Fruit fly (Drosophila melanogaster) whole organism, prepupa: Measurements from ENCODE around the gene CG33635.
A peak's percentile ranks its signal among the peaks of the same experiment; 100 is the strongest.

ENCODE experiments used
- Blimp-1 ChIP-seq: fragments of 200-800 bp; sonication (Bioruptor generic); optimal IDR thresholded peaks from 3 replicates; lab custom pipeline; 2017; ENCODE audit warnings: missing biosample characterization, missing genetic modification characterization, mild to moderate bottlenecking, moderate library complexity, missing genetic modification reagents
- CG11294 ChIP-seq: fragments of 200-800 bp; sonication (Bioruptor generic); IDR thresholded peaks from 2 replicates; pipeline ENCODE4 v1.3.6; 2022; ENCODE audit warnings: missing biosample characterization, missing genetic modification characterization
- CG11902 ChIP-seq: fragments of 200-800 bp; sonication (Bioruptor generic); optimal IDR thresholded peaks from 3 replicates; lab custom pipeline; 2016; ENCODE audit warnings: missing biosample characterization, missing genetic modification characterization
- CG15336 ChIP-seq: fragments of 200-800 bp; sonication (Bioruptor generic); IDR thresholded peaks from 2 replicates; pipeline ENCODE4 v1.3.6; 2022; ENCODE audit warnings: missing biosample characterization, missing genetic modification characterization
- CG1621 ChIP-seq: fragments of 200-800 bp; sonication (Bioruptor generic); optimal IDR thresholded peaks from 3 replicates; lab custom pipeline; 2018; ENCODE audit warnings: missing biosample characterization, mild to moderate bottlenecking, missing genetic modification characterization
- CG16779 ChIP-seq: fragments of 200-800 bp; sonication (Bioruptor generic); optimal IDR thresholded peaks from 3 replicates; lab custom pipeline; 2017; ENCODE audit warnings: missing biosample characterization, mild to moderate bottlenecking, missing genetic modification characterization
- CG32006 ChIP-seq: fragments of 200-800 bp; sonication (Bioruptor generic); optimal IDR thresholded peaks from 3 replicates; lab custom pipeline; 2017; ENCODE audit warnings: missing biosample characterization, mild to moderate bottlenecking, missing genetic modification characterization
- CG34406 ChIP-seq: fragments of 200-800 bp; sonication (Bioruptor generic); optimal IDR thresholded peaks from 3 replicates; lab custom pipeline; 2016; ENCODE audit warnings: missing biosample characterization, missing genetic modification characterization
- CG3919 ChIP-seq: fragments of 200-800 bp; sonication (Bioruptor generic); optimal IDR thresholded peaks from 3 replicates; lab custom pipeline; 2016; ENCODE audit warnings: missing biosample characterization, missing genetic modification characterization
- CG4318 ChIP-seq: fragments of 200-800 bp; sonication (Bioruptor generic); optimal IDR thresholded peaks from 3 replicates; lab custom pipeline; 2017; ENCODE audit warnings: missing biosample characterization, mild to moderate bottlenecking, missing genetic modification characterization
- CG8119 ChIP-seq: fragments of 200-800 bp; sonication (Bioruptor generic); IDR thresholded peaks from 3 replicates; pipeline ENCODE4 v1.3.6; 2022; ENCODE audit warnings: missing biosample characterization, missing genetic modification characterization
- CG8319 ChIP-seq: fragments of 200-800 bp; sonication (Bioruptor generic); optimal IDR thresholded peaks from 3 replicates; lab custom pipeline; 2016; ENCODE audit warnings: missing biosample characterization, missing genetic modification characterization
- CG8632 ChIP-seq: fragments of 200-800 bp; sonication (Bioruptor generic); optimal IDR thresholded peaks from 3 replicates; lab custom pipeline; 2016; ENCODE audit warnings: missing biosample characterization, missing genetic modification characterization
- CG9139 ChIP-seq: fragments of 200-800 bp; sonication (Bioruptor generic); optimal IDR thresholded peaks from 3 replicates; lab custom pipeline; 2017; ENCODE audit warnings: missing biosample characterization, mild to moderate bottlenecking, missing genetic modification characterization
- Eip75B ChIP-seq: fragments of 200-800 bp; sonication (Bioruptor generic); optimal IDR thresholded peaks from 3 replicates; lab custom pipeline; 2016; ENCODE audit warnings: missing biosample characterization, missing genetic modification characterization
- Eip93F ChIP-seq: fragments of 200-800 bp; sonication (Bioruptor generic); optimal IDR thresholded peaks from 2 replicates; lab custom pipeline; 2016; ENCODE audit warnings: missing biosample characterization, mild to moderate bottlenecking, missing genetic modification characterization
- Ets21C ChIP-seq: fragments of 200-800 bp; sonication (Bioruptor generic); optimal IDR thresholded peaks from 3 replicates; lab custom pipeline; 2016; ENCODE audit warnings: missing biosample characterization, missing genetic modification characterization
- Ets96B ChIP-seq: fragments of 200-800 bp; optimal IDR thresholded peaks from 2 replicates; lab custom pipeline; 2019; ENCODE audit warnings: missing biosample characterization, mild to moderate bottlenecking, missing genetic modification characterization, moderate library complexity
- Hr38 ChIP-seq: sonication (Bioruptor generic); optimal IDR thresholded peaks from 2 replicates; lab custom pipeline; 2016; ENCODE audit warnings: missing biosample characterization, missing genetic modification characterization
- Hr39 ChIP-seq: fragments of 200-800 bp; sonication (Bioruptor generic); optimal IDR thresholded peaks from 2 replicates; lab custom pipeline; 2016; ENCODE audit warnings: missing biosample characterization, missing genetic modification characterization
- Lpt ChIP-seq: fragments of 200-800 bp; sonication (Bioruptor generic); optimal IDR thresholded peaks from 3 replicates; lab custom pipeline; 2016; ENCODE audit warnings: missing biosample characterization, missing genetic modification characterization
- Met ChIP-seq: fragments of 200-800 bp; sonication (Bioruptor generic); optimal IDR thresholded peaks from 3 replicates; lab custom pipeline; 2016; ENCODE audit warnings: missing biosample characterization, missing genetic modification characterization
- OdsH ChIP-seq: fragments of 200-800 bp; sonication (Bioruptor generic); optimal IDR thresholded peaks from 3 replicates; lab custom pipeline; 2016; ENCODE audit warnings: missing biosample characterization, missing genetic modification characterization
- Smox ChIP-seq: fragments of 200-800 bp; sonication (Bioruptor generic); optimal IDR thresholded peaks from 3 replicates; lab custom pipeline; 2016; ENCODE audit warnings: missing biosample characterization, missing genetic modification characterization
- Sox102F ChIP-seq: fragments of 200-800 bp; sonication (Bioruptor generic); optimal IDR thresholded peaks from 2 replicates; lab custom pipeline; 2016; ENCODE audit warnings: missing biosample characterization, mild to moderate bottlenecking, missing genetic modification characterization
- Sox14 ChIP-seq: fragments of 200-800 bp; sonication (Bioruptor generic); optimal IDR thresholded peaks from 3 replicates; lab custom pipeline; 2016; ENCODE audit warnings: missing biosample characterization, missing genetic modification characterization
- Sox15 ChIP-seq: fragments of 200-800 bp; sonication (Bioruptor generic); optimal IDR thresholded peaks from 3 replicates; lab custom pipeline; 2016; ENCODE audit warnings: missing biosample characterization, missing genetic modification characterization
- acj6 ChIP-seq: fragments of 200-800 bp; sonication (Bioruptor generic); optimal IDR thresholded peaks from 3 replicates; lab custom pipeline; 2016; ENCODE audit warnings: missing biosample characterization, missing genetic modification characterization
- dsx ChIP-seq: fragments of 200-800 bp; optimal IDR thresholded peaks from 3 replicates; lab custom pipeline; 2019; ENCODE audit warnings: missing biosample characterization, mild to moderate bottlenecking, missing genetic modification characterization, moderate library complexity; ENCODE audit not compliant: poor library complexity, severe bottlenecking
- fkh ChIP-seq: fragments of 200-800 bp; sonication (Bioruptor generic); optimal IDR thresholded peaks from 3 replicates; lab custom pipeline; 2017; ENCODE audit warnings: missing biosample characterization, mild to moderate bottlenecking, missing genetic modification characterization, moderate library complexity
- lz ChIP-seq: fragments of 200-800 bp; sonication (Bioruptor generic); optimal IDR thresholded peaks from 3 replicates; lab custom pipeline; 2016; ENCODE audit warnings: missing biosample characterization, missing genetic modification characterization
- net ChIP-seq: fragments of 200-800 bp; sonication (Bioruptor generic); optimal IDR thresholded peaks from 3 replicates; lab custom pipeline; 2016; ENCODE audit warnings: missing biosample characterization, missing genetic modification characterization
- pdm3 ChIP-seq: fragments of 200-800 bp; sonication (Bioruptor generic); optimal IDR thresholded peaks from 3 replicates; lab custom pipeline; 2016; ENCODE audit warnings: missing biosample characterization, missing genetic modification characterization
- salr ChIP-seq, 2 experiments: fragments of 200-800 bp; sonication (Bioruptor generic); optimal IDR thresholded peaks; 3 replicates each; lab custom pipeline; 2016 to 2018; ENCODE audit warnings: missing biosample characterization in 2 of 2, missing genetic modification characterization in 2 of 2, mild to moderate bottlenecking in 1 of 2
- spab ChIP-seq: fragments of 200-800 bp; sonication (Bioruptor generic); optimal IDR thresholded peaks from 2 replicates; lab custom pipeline; 2017; ENCODE audit warnings: missing biosample characterization, mild to moderate bottlenecking, missing genetic modification characterization, missing genetic modification reagents
- ss ChIP-seq, 2 experiments: fragments of 200-800 bp; sonication (Bioruptor generic); optimal IDR thresholded peaks; 2 replicates in 1 of 2; 3 replicates in 1 of 2; lab custom pipeline; 2017 to 2018; ENCODE audit warnings: mild to moderate bottlenecking in 2 of 2, missing biosample characterization in 2 of 2, missing genetic modification characterization in 2 of 2, moderate library complexity in 1 of 2
- svp ChIP-seq: fragments of 200-800 bp; sonication (Bioruptor generic); peaks from one replicate; lab custom pipeline; 2016; ENCODE audit warnings: missing biosample characterization, missing genetic modification characterization
- vri ChIP-seq: fragments of 200-800 bp; sonication (Bioruptor generic); optimal IDR thresholded peaks from 3 replicates; lab custom pipeline; 2016; ENCODE audit warnings: missing biosample characterization, mild to moderate bottlenecking, missing genetic modification characterization

CG33635 gene

DNA sequence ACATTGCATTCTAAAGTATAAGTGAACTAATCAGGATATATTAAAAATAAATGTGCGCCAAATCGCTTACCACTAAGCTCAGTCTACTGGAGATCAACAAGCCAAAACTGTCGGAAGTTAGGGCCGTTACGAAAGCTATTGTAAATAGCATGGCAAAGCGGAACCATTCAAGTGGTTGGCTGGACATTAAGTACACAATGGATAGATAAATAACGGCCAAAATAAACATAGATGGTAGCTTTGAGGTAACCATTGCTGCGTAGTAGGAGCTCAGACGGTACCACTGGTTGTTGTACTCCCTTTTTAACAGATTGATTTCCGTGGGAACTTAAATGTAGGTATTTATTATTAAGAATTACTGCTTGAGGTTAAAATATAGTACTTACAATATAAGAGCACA lies 40.7 kb downstream of the CG33635 start:
- no peak for TF ChIP-seq Sox15 (GFP tag; lab: Kevin White, UChicago)
- peak; percentile 60 for TF ChIP-seq fkh (GFP tag; lab: Kevin White, UChicago)
- TF ChIP-seq, all 60 proteins: peak for 1

DNA sequence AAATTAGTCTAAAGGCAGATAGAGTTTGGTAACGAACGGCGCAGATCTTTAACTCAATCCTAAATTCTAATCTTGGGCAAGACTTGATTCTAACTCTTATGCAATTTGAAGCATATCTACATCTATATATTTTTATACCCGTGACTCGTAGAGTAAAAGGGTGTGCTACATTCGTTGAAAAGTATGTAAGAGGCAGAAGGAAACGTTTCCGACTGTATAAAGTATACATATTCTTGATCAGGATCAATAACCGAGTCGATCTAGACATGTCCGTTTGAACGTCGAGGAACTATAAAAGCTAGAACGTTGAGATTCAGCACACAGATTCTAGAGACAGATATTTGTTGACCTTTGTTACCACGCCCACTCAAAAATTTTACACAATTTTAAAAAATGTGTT lies 42.1 kb downstream of the CG33635 start, which contains the start of gene CG13694:
Gene CG13694, minus strand, starts transcription at position 101 of the 400 bp plus-strand sequence.
- TF ChIP-seq Eip93F (GFP tag; lab: Kevin White, UChicago) (no peak), ss (GFP tag; optimal IDR thresholded peaks at IDR 0.05; lab: Kevin White, UChicago) (no peak), Lpt (GFP tag; lab: Kevin White, UChicago) (no peak), Sox102F (no peak), net (GFP tag; lab: Kevin White, UChicago) (no peak), CG32006 (GFP tag; lab: Kevin White, UChicago) (no peak), Hr39 (no peak), CG8319 (GFP tag; lab: Kevin White, UChicago) (no peak), fkh (GFP tag; lab: Kevin White, UChicago) (no peak), CG8119 (GFP tag; lab: Robert Waterston, UW) (no peak), CG16779 (no peak), dsx (GFP tag; lab: Kevin White, UChicago) (no peak), CG11294 (no peak)

DNA sequence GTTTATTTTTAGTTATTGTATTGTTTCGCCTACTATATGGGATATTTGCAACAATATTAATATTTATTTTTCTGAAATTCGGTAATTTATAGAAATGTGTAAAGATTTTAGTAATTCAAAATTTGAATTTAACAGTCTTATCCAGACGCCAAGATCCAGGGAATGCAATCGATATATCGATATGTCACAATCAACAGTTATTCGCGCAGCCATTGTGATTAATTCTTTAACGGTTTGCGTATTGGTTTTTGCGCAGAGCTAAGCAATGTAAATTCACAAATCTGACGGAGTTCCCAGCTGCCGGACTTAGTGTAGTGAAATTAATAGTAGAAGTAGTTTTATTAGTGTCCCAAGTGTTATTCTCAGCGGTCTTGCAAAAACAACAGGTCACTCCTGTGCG lies 44.0 kb downstream of the CG33635 start, which contains the start of gene ND-15:
Gene ND-15, plus strand, starts transcription at position 298 of the 400 bp plus-strand sequence.
- TF ChIP-seq dsx (GFP tag; lab: Kevin White, UChicago) (no peak), svp (GFP tag; lab: Kevin White, UChicago) (peak; percentile 21)

DNA sequence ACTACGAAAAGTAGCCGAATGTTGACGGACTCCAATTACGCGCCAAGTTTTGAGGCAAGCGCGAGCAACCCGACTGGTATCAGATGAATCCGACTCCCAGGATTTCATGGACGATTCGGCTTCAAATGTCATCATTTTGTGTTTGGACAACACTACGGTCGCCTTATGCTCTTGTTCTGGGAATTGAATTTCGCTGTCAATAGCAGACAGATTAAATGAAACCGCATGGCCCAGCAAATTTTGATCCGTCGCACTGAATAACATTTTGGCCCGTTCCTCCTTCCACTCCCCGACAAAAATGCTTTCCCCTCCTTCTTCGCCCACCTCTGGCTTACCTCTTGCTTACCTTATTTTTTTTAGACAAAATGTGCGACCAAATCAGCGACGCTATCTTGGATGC lies 48.4 kb downstream of the CG33635 start:
- TF ChIP-seq CG11902 (GFP tag; lab: Kevin White, UChicago) (no peak), Sox14 (GFP tag; lab: Kevin White, UChicago) (no peak), Met (GFP tag; lab: Kevin White, UChicago) (no peak), spab (no peak)

DNA sequence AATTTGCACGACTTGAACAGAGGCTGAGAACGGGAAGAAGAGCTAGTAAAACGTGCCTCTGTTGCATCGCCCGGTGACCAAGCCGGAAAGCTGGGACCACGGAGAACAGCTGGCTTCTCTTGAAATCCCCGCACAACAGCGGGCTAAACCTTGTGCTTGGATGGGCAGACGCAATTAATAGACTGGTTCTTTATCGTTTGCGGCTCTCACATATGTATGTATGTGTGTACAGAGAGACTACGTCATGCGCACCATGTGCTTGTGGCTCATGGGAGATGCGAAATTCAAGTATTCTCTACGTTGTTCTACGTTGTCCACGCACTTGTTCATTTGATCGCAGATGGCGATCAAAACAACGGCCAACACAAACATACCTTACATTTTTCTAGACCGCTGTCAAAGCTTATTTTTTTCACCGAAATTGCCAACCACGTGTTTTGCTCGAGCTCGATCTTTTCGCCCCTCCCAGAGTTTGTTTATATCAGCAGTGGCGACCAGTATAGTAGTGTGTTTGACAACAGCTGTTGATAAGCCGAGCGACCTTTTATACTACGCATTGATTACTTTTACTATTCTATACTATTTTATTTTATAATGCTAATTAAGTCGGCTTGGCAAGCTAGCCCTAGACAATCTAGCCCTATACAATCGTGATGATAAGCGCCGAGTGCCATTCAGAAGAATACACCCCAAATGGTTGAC lies 49.2 kb downstream of the CG33635 start:
- no peak for TF ChIP-seq CG11902 (GFP tag; lab: Kevin White, UChicago)
- TF ChIP-seq Ets21C: no peak
- TF ChIP-seq Hr38 (GFP tag; lab: Kevin White, UChicago): no peak
- no peak for TF ChIP-seq CG34406
- no peak for TF ChIP-seq CG3919 (GFP tag; lab: Kevin White, UChicago)
- TF ChIP-seq svp (GFP tag; lab: Kevin White, UChicago): peak; percentile 68
- TF ChIP-seq Ets96B (tag; lab: Kevin White, UChicago): no peak
- TF ChIP-seq CG8632 (GFP tag; lab: Kevin White, UChicago): no peak
- no peak for TF ChIP-seq Smox
- TF ChIP-seq pdm3 (GFP tag; lab: Kevin White, UChicago): no peak
- TF ChIP-seq Eip75B: no peak
- TF ChIP-seq CG15336: 0 out of 2 replicates have a peak, but pooled peaks have one; percentile 36
- peak; percentile 32 for TF ChIP-seq fkh (GFP tag; lab: Kevin White, UChicago)
- no peak for TF ChIP-seq acj6
- TF ChIP-seq Sox15 (GFP tag; lab: Kevin White, UChicago): no peak
- no peak for TF ChIP-seq OdsH (GFP tag; lab: Kevin White, UChicago)
- no peak for TF ChIP-seq vri (GFP tag; lab: Kevin White, UChicago)
- no peak for TF ChIP-seq lz (GFP tag; lab: Kevin White, UChicago)
- no peak for TF ChIP-seq Blimp-1
- TF ChIP-seq dsx (GFP tag; lab: Kevin White, UChicago): no peak
- peak; percentile 85 for TF ChIP-seq CG1621 (tag; lab: Kevin White, UChicago)
- no peak for TF ChIP-seq CG4318 (GFP tag; lab: Kevin White, UChicago)
- no peak for TF ChIP-seq Lpt (GFP tag; lab: Kevin White, UChicago)
- TF ChIP-seq CG9139 (GFP tag; lab: Kevin White, UChicago): no peak
- TF ChIP-seq salr (GFP tag; optimal IDR thresholded peaks at IDR 0.05; lab: Kevin White, UChicago): no peak
